Fruit fly (Drosophila melanogaster) whole organism, embryonic: Measurements from ENCODE around the gene Jon99Ciii.

Experiments used
- Antp ChIP-seq: fragments of 200-800 bp; sonication (Bioruptor generic); optimal IDR thresholded peaks from 3 replicates; lab custom pipeline; 2016; ENCODE audit warnings: missing biosample characterization, missing genetic modification characterization
- Atf6 ChIP-seq: fragments of 200-800 bp; sonication (Bioruptor generic); IDR thresholded peaks from 2 replicates; pipeline ENCODE4 v1.3.6; 2022; ENCODE audit warnings: missing biosample characterization, missing genetic modification characterization
- CG10274 ChIP-seq: fragments of 200-800 bp; sonication (Bioruptor generic); optimal IDR thresholded peaks from 3 replicates; lab custom pipeline; 2017; ENCODE audit warnings: missing biosample characterization, mild to moderate bottlenecking, missing genetic modification characterization
- CG10321 ChIP-seq: fragments of 200-800 bp; sonication (Bioruptor generic); IDR thresholded peaks from 2 replicates; pipeline ENCODE4 v1.3.6; 2022; ENCODE audit warnings: missing biosample characterization, missing genetic modification characterization
- CG14441 ChIP-seq: fragments of 200-800 bp; sonication (Bioruptor generic); IDR thresholded peaks from 2 replicates; pipeline ENCODE4 v1.3.6; 2022; ENCODE audit warnings: missing biosample characterization, missing genetic modification characterization
- CG14965 ChIP-seq: fragments of 200-800 bp; sonication (Bioruptor generic); optimal IDR thresholded peaks from 2 replicates; lab custom pipeline; 2016; ENCODE audit warnings: missing biosample characterization, missing genetic modification characterization, borderline replicate concordance
- CG15073 ChIP-seq: fragments of 200-800 bp; sonication (Bioruptor generic); optimal IDR thresholded peaks from 2 replicates; lab custom pipeline; 2016; ENCODE audit warnings: missing biosample characterization, missing genetic modification characterization
- CG15479 ChIP-seq: fragments of 200-800 bp; sonication (Bioruptor generic); optimal IDR thresholded peaks from 3 replicates; lab custom pipeline; 2019; ENCODE audit warnings: missing biosample characterization, mild to moderate bottlenecking, missing genetic modification characterization, moderate library complexity
- CG2116 ChIP-seq: fragments of 200-800 bp; sonication (Bioruptor generic); optimal IDR thresholded peaks from 3 replicates; lab custom pipeline; 2018; ENCODE audit warnings: missing biosample characterization, mild to moderate bottlenecking, missing genetic modification characterization
- CG3065 ChIP-seq: fragments of 200-800 bp; sonication (Bioruptor generic); optimal IDR thresholded peaks from 2 replicates; lab custom pipeline; 2016; ENCODE audit warnings: missing biosample characterization, missing genetic modification characterization
- CG4404 ChIP-seq: fragments of 200-800 bp; sonication (Bioruptor generic); IDR thresholded peaks from 2 replicates; pipeline ENCODE4 v1.3.6; 2022; ENCODE audit warnings: missing biosample characterization, missing genetic modification characterization
- CG7357 ChIP-seq: fragments of 200-800 bp; sonication (Bioruptor generic); IDR thresholded peaks from 3 replicates; pipeline ENCODE4 v1.3.6; 2022; ENCODE audit warnings: missing biosample characterization, missing genetic modification characterization
- CG7839 ChIP-seq: fragments of 200-800 bp; sonication (Bioruptor generic); optimal IDR thresholded peaks from 3 replicates; lab custom pipeline; 2018; ENCODE audit warnings: missing biosample characterization, mild to moderate bottlenecking, missing genetic modification characterization, moderate library complexity
- CG7987 ChIP-seq: fragments of 200-800 bp; sonication (Bioruptor generic); optimal IDR thresholded peaks from 2 replicates; lab custom pipeline; 2018; ENCODE audit warnings: missing biosample characterization, mild to moderate bottlenecking, missing genetic modification characterization, moderate library complexity
- CG8388 ChIP-seq: fragments of 200-800 bp; sonication (Bioruptor generic); optimal IDR thresholded peaks from 2 replicates; lab custom pipeline; 2019; ENCODE audit warnings: missing biosample characterization, mild to moderate bottlenecking, missing genetic modification characterization, moderate library complexity
- CkIIα-i1 ChIP-seq: fragments of 200-800 bp; sonication (Bioruptor generic); IDR thresholded peaks from 2 replicates; pipeline ENCODE4 v1.3.6; 2022; ENCODE audit warnings: missing biosample characterization, missing genetic modification characterization
- Dip3 ChIP-seq: fragments of 200-800 bp; sonication (Bioruptor generic); optimal IDR thresholded peaks from 3 replicates; lab custom pipeline; 2016; ENCODE audit warnings: missing biosample characterization, missing genetic modification characterization
- Drgx ChIP-seq: fragments of 200-800 bp; sonication (Bioruptor generic); IDR thresholded peaks from 2 replicates; pipeline ENCODE4 v1.3.6; 2022; ENCODE audit warnings: missing biosample characterization, missing genetic modification characterization
- Fer1 ChIP-seq: fragments of 200-800 bp; sonication (Bioruptor generic); optimal IDR thresholded peaks from 2 replicates; lab custom pipeline; 2017; ENCODE audit warnings: missing biosample characterization, mild to moderate bottlenecking, missing genetic modification characterization
- Hey ChIP-seq: fragments of 200-800 bp; sonication (Bioruptor generic); optimal IDR thresholded peaks from 3 replicates; lab custom pipeline; 2018; ENCODE audit warnings: missing biosample characterization, mild to moderate bottlenecking, missing genetic modification characterization
- Hr78 ChIP-seq, 2 experiments: fragments of 200-800 bp in 1 of 2; fragments of >200 bp in 1 of 2; sonication (Bioruptor generic) in 1 of 2; optimal IDR thresholded peaks; 2 replicates each; lab custom pipeline; 2017 to 2019; ENCODE audit warnings: missing biosample characterization in 2 of 2, missing genetic modification characterization in 2 of 2, mild to moderate bottlenecking in 1 of 2, moderate library complexity in 1 of 2
- Lhr ChIP-seq: fragments of 200-800 bp; sonication (Bioruptor generic); optimal IDR thresholded peaks from 3 replicates; lab custom pipeline; 2017; ENCODE audit warnings: mild to moderate bottlenecking, missing biosample characterization, missing genetic modification reagents, missing genetic modification characterization
- NFAT ChIP-seq: fragments of 200-800 bp; sonication (Bioruptor generic); IDR thresholded peaks from 2 replicates; pipeline ENCODE4 v1.3.6; 2022; ENCODE audit warnings: missing biosample characterization, missing genetic modification characterization
- Pdp1 ChIP-seq, 2 experiments: fragments of 200-800 bp; sonication (Bioruptor generic); optimal IDR thresholded peaks; 3 replicates each; lab custom pipeline; 2016; ENCODE audit warnings: missing biosample characterization in 2 of 2, missing genetic modification characterization in 2 of 2, mild to moderate bottlenecking in 1 of 2, moderate library complexity in 1 of 2
- Six4 ChIP-seq: fragments of 200-800 bp; sonication (Bioruptor generic); optimal IDR thresholded peaks from 2 replicates; lab custom pipeline; 2016; ENCODE audit warnings: missing biosample characterization, missing genetic modification characterization
- Sox100B ChIP-seq: fragments of 200-800 bp; sonication (Bioruptor generic); optimal IDR thresholded peaks from 3 replicates; lab custom pipeline; 2018; ENCODE audit warnings: missing biosample characterization, mild to moderate bottlenecking, missing genetic modification characterization
- Spps ChIP-seq: fragments of 200-800 bp; sonication (Bioruptor generic); optimal IDR thresholded peaks from 2 replicates; lab custom pipeline; 2018; ENCODE audit warnings: missing biosample characterization, mild to moderate bottlenecking, missing genetic modification characterization
- Stat92E ChIP-seq, 3 experiments: fragments of >200 bp in 2 of 3; fragments of 200-800 bp in 1 of 3; sonication (Bioruptor generic) in 1 of 3; optimal IDR thresholded peaks; 2 replicates each; lab custom pipeline; 2017 to 2019; ENCODE audit warnings: missing biosample characterization in 3 of 3, missing genetic modification characterization in 3 of 3, mild to moderate bottlenecking in 1 of 3, moderate library complexity in 1 of 3
- ara ChIP-seq: fragments of 200-800 bp; sonication (Bioruptor generic); IDR thresholded peaks from 2 replicates; pipeline ENCODE4 v1.3.6; 2022; ENCODE audit warnings: missing biosample characterization, missing genetic modification characterization
- ase ChIP-seq: fragments of 200-800 bp; sonication (Bioruptor generic); IDR thresholded peaks from 3 replicates; pipeline ENCODE4 v1.3.6; 2022; ENCODE audit warnings: missing biosample characterization, missing genetic modification characterization
- br ChIP-seq: fragments of >200 bp; optimal IDR thresholded peaks from 2 replicates; lab custom pipeline; 2017
- bsh ChIP-seq, 2 experiments: fragments of 200-800 bp; sonication (Bioruptor generic); optimal IDR thresholded peaks; 2 replicates each; lab custom pipeline; 2017 to 2018; ENCODE audit warnings: mild to moderate bottlenecking in 2 of 2, missing biosample characterization in 2 of 2, missing genetic modification characterization in 2 of 2, moderate library complexity in 1 of 2
- cad ChIP-seq: fragments of >200 bp; optimal IDR thresholded peaks from 2 replicates; lab custom pipeline; 2017; ENCODE audit warnings: missing biosample characterization, missing genetic modification characterization
- dm ChIP-seq: fragments of 200-800 bp; sonication (Bioruptor generic); optimal IDR thresholded peaks from 3 replicates; lab custom pipeline; 2016; ENCODE audit warnings: missing biosample characterization, missing genetic modification characterization
- dmrt99B ChIP-seq: fragments of 200-800 bp; sonication (Bioruptor generic); optimal IDR thresholded peaks from 2 replicates; lab custom pipeline; 2018; ENCODE audit warnings: missing biosample characterization, mild to moderate bottlenecking, missing genetic modification characterization, moderate library complexity
- ems ChIP-seq: fragments of 200-800 bp; sonication (Bioruptor generic); optimal IDR thresholded peaks from 3 replicates; lab custom pipeline; 2016; ENCODE audit warnings: missing biosample characterization, missing genetic modification characterization
- grn ChIP-seq: fragments of 200-800 bp; sonication (Bioruptor generic); optimal IDR thresholded peaks from 3 replicates; lab custom pipeline; 2017; ENCODE audit warnings: missing biosample characterization, missing genetic modification characterization
- gsb ChIP-seq: fragments of 200-800 bp; sonication (Bioruptor generic); IDR thresholded peaks from 2 replicates; pipeline ENCODE4 v1.3.6; 2022; ENCODE audit warnings: missing biosample characterization, missing genetic modification characterization
- gt ChIP-seq: fragments of 200-800 bp; sonication (Bioruptor generic); IDR thresholded peaks from 2 replicates; pipeline ENCODE4 v1.3.6; 2022; ENCODE audit warnings: missing biosample characterization, missing genetic modification characterization
- knrl ChIP-seq: fragments of 200-800 bp; sonication (Bioruptor generic); IDR thresholded peaks from 3 replicates; pipeline ENCODE4 v1.3.6; 2022; ENCODE audit warnings: missing biosample characterization, missing genetic modification characterization; ENCODE audit not compliant: partially characterized antibody
- odd ChIP-seq: fragments of 200-800 bp; sonication (Bioruptor generic); optimal IDR thresholded peaks from 2 replicates; lab custom pipeline; 2017; ENCODE audit warnings: missing biosample characterization, mild to moderate bottlenecking, missing genetic modification characterization
- phol ChIP-seq: fragments of 200-800 bp; sonication (Bioruptor generic); optimal IDR thresholded peaks from 3 replicates; lab custom pipeline; 2018; ENCODE audit warnings: missing biosample characterization, mild to moderate bottlenecking, missing genetic modification characterization, moderate library complexity
- pros ChIP-seq: fragments of 200-800 bp; sonication (Bioruptor generic); optimal IDR thresholded peaks from 3 replicates; lab custom pipeline; 2019; ENCODE audit warnings: missing biosample characterization, mild to moderate bottlenecking, missing genetic modification characterization, moderate library complexity
- pzg ChIP-seq: fragments of 200-800 bp; sonication (Bioruptor generic); optimal IDR thresholded peaks from 3 replicates; lab custom pipeline; 2018; ENCODE audit warnings: missing biosample characterization, mild to moderate bottlenecking, missing genetic modification characterization, moderate library complexity
- trem ChIP-seq: fragments of 200-800 bp; optimal IDR thresholded peaks from 3 replicates; lab custom pipeline; 2019; ENCODE audit warnings: missing biosample characterization, mild to moderate bottlenecking, missing genetic modification characterization, moderate library complexity
- twi ChIP-seq: fragments of 200-800 bp; optimal IDR thresholded peaks from 2 replicates; lab custom pipeline; 2019; ENCODE audit warnings: missing biosample characterization, mild to moderate bottlenecking, missing genetic modification characterization, moderate library complexity
- unpg ChIP-seq: fragments of 200-800 bp; sonication (Bioruptor generic); optimal IDR thresholded peaks from 3 replicates; lab custom pipeline; 2018; ENCODE audit warnings: missing biosample characterization, mild to moderate bottlenecking, missing genetic modification characterization, moderate library complexity
- vvl ChIP-seq: fragments of 200-800 bp; sonication (Bioruptor generic); IDR thresholded peaks from 2 replicates; pipeline ENCODE4 v1.3.6; 2022; ENCODE audit warnings: missing biosample characterization, missing genetic modification characterization
- wek ChIP-seq: fragments of 200-800 bp; sonication (Bioruptor generic); optimal IDR thresholded peaks from 3 replicates; lab custom pipeline; 2018; ENCODE audit warnings: missing biosample characterization, mild to moderate bottlenecking, missing genetic modification characterization, moderate library complexity
- wor ChIP-seq: fragments of 200-800 bp; sonication (Bioruptor generic); IDR thresholded peaks from 2 replicates; pipeline ENCODE4 v1.3.6; 2022; ENCODE audit warnings: missing biosample characterization, missing genetic modification characterization
- zen ChIP-seq: fragments of 200-800 bp; sonication (Bioruptor generic); optimal IDR thresholded peaks from 3 replicates; lab custom pipeline; 2018; ENCODE audit warnings: missing biosample characterization, mild to moderate bottlenecking, missing genetic modification characterization, moderate library complexity

The Jon99Ciii gene

DNA sequence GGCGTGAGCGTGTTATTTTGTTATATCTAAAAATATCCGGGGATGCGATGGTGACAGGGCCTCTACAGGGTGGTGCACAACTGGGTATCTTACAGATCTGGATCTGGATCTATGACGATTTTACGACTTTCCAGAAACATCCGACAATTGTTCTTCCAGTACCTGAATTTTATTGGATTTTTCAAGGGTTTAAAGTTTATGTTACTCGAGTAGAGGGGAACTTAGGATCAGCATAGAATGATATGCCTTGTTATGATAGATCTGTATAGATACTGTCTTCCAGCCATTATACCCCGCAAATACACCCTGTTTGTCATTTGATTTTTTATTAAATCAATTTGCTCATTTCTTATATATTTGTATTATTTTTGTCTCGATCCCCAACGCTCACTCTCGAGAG, 27.6 kb upstream of the Jon99Ciii start (continued):
- peak; percentile 20 for TF ChIP-seq twi (tag; lab: Kevin White, UChicago)
- TF ChIP-seq CG7357 (GFP tag; lab: Robert Waterston, UW), result peak; percentile 65; the same call in 2 of the 3 replicates
- no peak for TF ChIP-seq CG3065 (GFP tag; lab: Kevin White, UChicago)
- peak; percentile 66 for TF ChIP-seq Fer1 (GFP tag; lab: Kevin White, UChicago)
- TF ChIP-seq br (lab: Kevin White, UChicago), result no peak
- peak; percentile 26 for TF ChIP-seq ems (GFP tag; lab: Kevin White, UChicago)
- TF ChIP-seq CG10321, result no peak; the same call in 1 of the 2 replicates
- TF ChIP-seq pzg (GFP tag; lab: Kevin White, UChicago), result no peak
- no peak for TF ChIP-seq Stat92E (GFP tag; optimal IDR thresholded peaks at IDR 0.05; lab: Kevin White, UChicago)
- no peak for TF ChIP-seq Lhr (GFP tag; lab: Kevin White, UChicago)
- TF ChIP-seq CG7987 (GFP tag; lab: Kevin White, UChicago), result no peak
- peak; percentile 69 for TF ChIP-seq phol (tag; lab: Kevin White, UChicago)
- no peak for TF ChIP-seq Hey (tag; lab: Kevin White, UChicago)
- no peak for TF ChIP-seq CG14965 (GFP tag; lab: Kevin White, UChicago)
- peak; percentile 38 for TF ChIP-seq Dip3 (GFP tag; lab: Kevin White, UChicago)
- TF ChIP-seq gt (GFP tag; lab: Robert Waterston, UW), result no peak
- no peak for TF ChIP-seq knrl
- TF ChIP-seq NFAT (GFP tag; lab: Robert Waterston, UW), result peak; percentile 32; the same call in 1 of the 2 replicates
- peak; percentile 73 for TF ChIP-seq Atf6 (GFP tag; lab: Robert Waterston, UW)
- peak; percentile 32; the same call in 1 of the 2 replicates for TF ChIP-seq CG4404 (GFP tag; lab: Robert Waterston, UW)
- peak; percentile 40 for TF ChIP-seq CG10274
- peak; percentile 32 for TF ChIP-seq wor
- peak; percentile 73 for TF ChIP-seq CG7839 (tag; lab: Kevin White, UChicago)
- TF ChIP-seq unpg (GFP tag; lab: Kevin White, UChicago), result peak; percentile 69
- TF ChIP-seq Pdp1 (GFP tag; optimal IDR thresholded peaks at IDR 0.05; lab: Kevin White, UChicago), result peak; percentile 18 to 35
- TF ChIP-seq ase (GFP tag; lab: Robert Waterston, UW), result 0 out of 3 replicates have a peak, but pooled peaks have one; percentile 54
- no peak for TF ChIP-seq Hr78 (GFP tag; optimal IDR thresholded peaks at IDR 0.05; lab: Kevin White, UChicago)
- TF ChIP-seq CG15479 (GFP tag; lab: Kevin White, UChicago), result no peak
- peak; percentile 47 for TF ChIP-seq gsb (GFP tag; lab: Robert Waterston, UW)
- TF ChIP-seq Antp (GFP tag; lab: Kevin White, UChicago), result peak; percentile 22
- TF ChIP-seq CG15073 (GFP tag; lab: Kevin White, UChicago), result no peak
- peak; percentile 20 for TF ChIP-seq odd (GFP tag; lab: Kevin White, UChicago)
- no peak for TF ChIP-seq cad (GFP tag; lab: Kevin White, UChicago)
- no peak for TF ChIP-seq zen (tag; lab: Kevin White, UChicago)
- no peak for TF ChIP-seq CkIIα-i1 (GFP tag; lab: Robert Waterston, UW)
- peak; percentile 74 for TF ChIP-seq CG14441 (GFP tag; lab: Robert Waterston, UW)
- TF ChIP-seq dmrt99B, result peak; percentile 75
- TF ChIP-seq CG8388 (GFP tag; lab: Kevin White, UChicago), result peak; percentile 23
- no peak for TF ChIP-seq pros (GFP tag; lab: Kevin White, UChicago)
- no peak for TF ChIP-seq grn (GFP tag; lab: Kevin White, UChicago)
- peak; percentile 51; the same call in 1 of the 2 replicates for TF ChIP-seq vvl
- TF ChIP-seq wek (GFP tag; lab: Kevin White, UChicago), result peak; percentile 27
- TF ChIP-seq Spps, result no peak
- no peak for TF ChIP-seq ara (GFP tag; lab: Robert Waterston, UW)
- TF ChIP-seq trem, result no peak
- no peak for TF ChIP-seq dm (GFP tag; lab: Kevin White, UChicago)
- peak; percentile 31 for TF ChIP-seq Six4 (GFP tag; lab: Kevin White, UChicago)
- no peak for TF ChIP-seq CG2116 (GFP tag; lab: Kevin White, UChicago)
- peak in 1 of 2 experiments; percentile 27 for TF ChIP-seq bsh (GFP tag; optimal IDR thresholded peaks at IDR 0.05; lab: Kevin White, UChicago)
- TF ChIP-seq Drgx, result peak; percentile 84
- TF ChIP-seq Sox100B, result peak; percentile 61
